Fruit fly (Drosophila melanogaster): ENCODE data around the gene CG32191.

CG32191 gene

DNA sequence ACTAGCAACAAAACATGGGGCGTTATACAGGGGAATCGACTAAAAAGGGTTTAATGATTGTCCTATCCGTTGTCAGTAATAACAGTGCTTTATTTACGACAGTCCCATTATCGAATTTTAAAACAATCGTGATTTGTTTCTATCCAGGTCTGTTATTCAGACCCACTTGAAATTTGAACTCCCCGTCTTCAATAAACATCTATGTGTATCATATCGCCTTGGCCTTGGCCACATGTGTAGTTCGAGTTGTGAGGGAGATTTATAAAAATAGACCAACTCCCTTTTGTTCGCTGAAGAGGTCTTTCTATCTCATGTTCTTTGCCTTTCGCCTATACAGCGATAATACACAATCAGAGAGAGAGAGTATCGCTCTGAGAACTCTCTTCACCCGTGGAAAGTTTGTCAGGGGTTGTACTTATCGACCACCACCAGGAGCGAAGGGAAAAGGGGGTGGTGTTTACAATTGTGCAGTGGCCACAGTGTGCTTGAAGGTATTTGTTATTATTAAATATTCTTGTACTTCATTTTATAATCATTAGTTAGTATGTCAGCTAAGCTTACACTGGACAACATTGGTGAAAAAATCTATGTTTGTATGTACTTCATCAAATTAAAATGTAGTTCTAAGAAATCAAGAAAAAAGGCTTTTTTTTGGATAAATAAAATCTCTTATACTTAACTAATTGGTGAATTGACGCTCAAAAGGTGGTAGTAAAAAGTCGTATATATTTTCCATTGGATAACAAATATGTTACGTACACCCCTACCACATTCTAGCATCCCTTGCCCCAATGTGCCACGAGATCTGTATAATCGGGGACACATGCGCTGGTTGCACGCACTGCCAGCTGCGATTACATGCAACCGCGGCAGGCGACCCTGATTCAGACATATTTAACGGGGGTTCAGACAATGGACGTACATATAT, 51.5 kb downstream of the CG32191 start (continued):
- TF ChIP-seq CG13424 (tag; optimal IDR thresholded peaks at IDR 0.05) (peak; percentile 78), ci (GFP tag; IDR thresholded peaks at IDR 0.05) (0 out of 3 replicates have a peak, but pooled peaks have one; percentile 13), pan (optimal IDR thresholded peaks at IDR 0.05) (no peak), pan (GFP tag; optimal IDR thresholded peaks at IDR 0.05 in 1 of 2, IDR thresholded peaks at IDR 0.05 in 1 of 2) (peak in 1 of 2 experiments; percentile 37), CG32772 (GFP tag; IDR thresholded peaks at IDR 0.05) (0 out of 2 replicates have a peak, but pooled peaks have one; percentile 45), CG32532 (GFP tag; IDR thresholded peaks at IDR 0.05) (no peak), Kr (GFP tag; optimal IDR thresholded peaks at IDR 0.05) (peak; percentile 73), fru (optimal IDR thresholded peaks at IDR 0.05) (no peak), CG10565 (GFP tag; optimal IDR thresholded peaks at IDR 0.05) (no peak), p53 (GFP tag; optimal IDR thresholded peaks at IDR 0.05) (no peak), CG16863 (GFP tag; optimal IDR thresholded peaks at IDR 0.05) (peak; percentile 67), ase (GFP tag; IDR thresholded peaks at IDR 0.05) (peak; percentile 47; the same call in 1 of the 3 replicates), Dfd (GFP tag; optimal IDR thresholded peaks at IDR 0.05) (no peak), CG1832 (GFP tag; optimal IDR thresholded peaks at IDR 0.05) (no peak), Atf-2 (GFP tag; optimal IDR thresholded peaks at IDR 0.05) (peak; percentile 64), sima (GFP tag; optimal IDR thresholded peaks at IDR 0.05) (no peak), Camta (GFP tag; optimal IDR thresholded peaks at IDR 0.05) (peak; percentile 70), inv (GFP tag; IDR thresholded peaks at IDR 0.05; ENCODE audit: partially characterized antibody) (no peak), stwl (tag; optimal IDR thresholded peaks at IDR 0.05) (peak; percentile 21), vfl (GFP tag; optimal IDR thresholded peaks at IDR 0.05) (no peak), CG14014 (GFP tag; IDR thresholded peaks at IDR 0.05) (no peak), ATbp (GFP tag; optimal IDR thresholded peaks at IDR 0.05) (peak; percentile 62), CG11085 (GFP tag; IDR thresholded peaks at IDR 0.05) (no peak), CG4404 (GFP tag; IDR thresholded peaks at IDR 0.05) (peak; percentile 80), da (GFP tag; optimal IDR thresholded peaks at IDR 0.05) (peak; percentile 56), CG6813 (GFP tag; optimal IDR thresholded peaks at IDR 0.05) (peak; percentile 74), CG6272 (GFP tag; IDR thresholded peaks at IDR 0.05) (no peak), Dip3 (GFP tag; optimal IDR thresholded peaks at IDR 0.05) (no peak), en (GFP tag; optimal IDR thresholded peaks at IDR 0.05) (peak; percentile 6), sim (GFP tag; IDR thresholded peaks at IDR 0.05) (0 out of 2 replicates have a peak, but pooled peaks have one; percentile 50), Ssrp (tag; optimal IDR thresholded peaks at IDR 0.05) (peak; percentile 85), chm (GFP tag; IDR thresholded peaks at IDR 0.05) (peak; percentile 31; the same call in 1 of the 2 replicates), pum (GFP tag; optimal IDR thresholded peaks at IDR 0.05) (peak; percentile 74), MTF-1 (GFP tag; optimal IDR thresholded peaks at IDR 0.05; ENCODE audit: borderline replicate concordance) (no peak), so (GFP tag; IDR thresholded peaks at IDR 0.05) (peak; percentile 40; the same call in 2 of the 3 replicates), Adf1 (GFP tag; IDR thresholded peaks at IDR 0.05) (no peak), ap (GFP tag; IDR thresholded peaks at IDR 0.05) (peak; percentile 47; the same call in 1 of the 2 replicates), sna (GFP tag; IDR thresholded peaks at IDR 0.05; ENCODE audit: partially characterized antibody) (no peak), Pdp1 (GFP tag; optimal IDR thresholded peaks at IDR 0.05) (peak; percentile 59 to 65), Med (GFP tag) (peak; percentile 75), Fer2 (tag; optimal IDR thresholded peaks at IDR 0.05) (no peak), C15 (GFP tag; IDR thresholded peaks at IDR 0.05) (no peak), CG10267 (tag; optimal IDR thresholded peaks at IDR 0.05) (peak; percentile 85), pb (GFP tag; optimal IDR thresholded peaks at IDR 0.05) (peak; percentile 6), CG4617 (GFP tag; optimal IDR thresholded peaks at IDR 0.05; ENCODE audit: borderline replicate concordance) (no peak), CrebB (tag; optimal IDR thresholded peaks at IDR 0.05) (no peak), Nf-YA (GFP tag; IDR thresholded peaks at IDR 0.05) (no peak; the same call in 1 of the 2 replicates), CG15073 (GFP tag; optimal IDR thresholded peaks at IDR 0.05) (no peak), CG14710 (tag; optimal IDR thresholded peaks at IDR 0.05) (peak; percentile 91)

All from whole organism, embryonic.